Fruit fly (Drosophila melanogaster): Measurements from ENCODE around the gene dan.

dan gene

dm6 chr3R:25232271-25232989 lies 48.2 kb downstream of the dan start, which contains the start of gene Cad96Cb (continued):
- TF ChIP-seq tap (tag; optimal IDR thresholded peaks at IDR 0.05), result no peak
- peak; percentile 78 for TF ChIP-seq Six4 (GFP tag; optimal IDR thresholded peaks at IDR 0.05)
- TF ChIP-seq CG13296 (GFP tag; optimal IDR thresholded peaks at IDR 0.05), result peak; percentile 67
- TF ChIP-seq fd64A (GFP tag; optimal IDR thresholded peaks at IDR 0.05), result peak; percentile 36
- TF ChIP-seq ssp (GFP tag; IDR thresholded peaks at IDR 0.05), result peak; percentile 41
- TF ChIP-seq CG18764 (GFP tag; optimal IDR thresholded peaks at IDR 0.05), result peak; percentile 76
- no peak for TF ChIP-seq Deaf1 (tag; optimal IDR thresholded peaks at IDR 0.05)
- peak; percentile 64 for TF ChIP-seq tgo (GFP tag; IDR thresholded peaks at IDR 0.05)
- TF ChIP-seq Myb (GFP tag; optimal IDR thresholded peaks at IDR 0.05), result peak; percentile 54
- TF ChIP-seq Fer3 (tag; optimal IDR thresholded peaks at IDR 0.05), result peak; percentile 53
- TF ChIP-seq CG12155 (GFP tag; optimal IDR thresholded peaks at IDR 0.05), result peak; percentile 64
- TF ChIP-seq Gug (GFP tag; IDR thresholded peaks at IDR 0.05), result peak; percentile 36; the same call in 2 of the 4 replicates
- peak; percentile 80 for TF ChIP-seq Atf3 (GFP tag; optimal IDR thresholded peaks at IDR 0.05)
- TF ChIP-seq CG18262 (tag; optimal IDR thresholded peaks at IDR 0.05), result peak; percentile 95
- TF ChIP-seq Optix (GFP tag; IDR thresholded peaks at IDR 0.05), result no peak
- TF ChIP-seq hb (GFP tag; IDR thresholded peaks at IDR 0.05; ENCODE audit: partially characterized antibody), result no peak
- peak; percentile 76 for TF ChIP-seq CG8359 (GFP tag; optimal IDR thresholded peaks at IDR 0.05; ENCODE audit: borderline replicate concordance)

dm6 chr3R:25235362-25235761 lies 51.2 kb downstream of the dan start, which contains the start of gene Sil1:
TSS of gene Sil1 (minus strand) at chr3R:25235529.
- TF ChIP-seq BEAF-32 (GFP tag; optimal IDR thresholded peaks at IDR 0.05), result peak; percentile 40
- no peak for TF ChIP-seq Hr51 (GFP tag; optimal IDR thresholded peaks at IDR 0.05)
- no peak for TF ChIP-seq abd-A (tag; optimal IDR thresholded peaks at IDR 0.05)
- no peak for TF ChIP-seq CG1832 (GFP tag; optimal IDR thresholded peaks at IDR 0.05)
- TF ChIP-seq Asciz (GFP tag; optimal IDR thresholded peaks at IDR 0.05), result no peak
- TF ChIP-seq psq (GFP tag; optimal IDR thresholded peaks at IDR 0.05), result no peak
- no peak for TF ChIP-seq bcd (GFP tag; optimal IDR thresholded peaks at IDR 0.05)
- TF ChIP-seq PHDP (tag; optimal IDR thresholded peaks at IDR 0.05), result no peak
- TF ChIP-seq Lpt (GFP tag; optimal IDR thresholded peaks at IDR 0.05), result no peak
- TF ChIP-seq CG6654 (GFP tag; optimal IDR thresholded peaks at IDR 0.05), result no peak
- no peak for TF ChIP-seq Dbx (GFP tag; IDR thresholded peaks at IDR 0.05)
- no peak for TF ChIP-seq vvl (GFP tag; IDR thresholded peaks at IDR 0.05)
- TF ChIP-seq CG15514 (GFP tag; optimal IDR thresholded peaks at IDR 0.05), result peak; percentile 99
- peak; percentile 33; the same call in 1 of the 2 replicates for TF ChIP-seq amos (GFP tag; IDR thresholded peaks at IDR 0.05; ENCODE audit: partially characterized antibody)
- TF ChIP-seq Dref (GFP tag; IDR thresholded peaks at IDR 0.05), result peak; percentile 22; the same call in 1 of the 2 replicates
- TF ChIP-seq CG4617 (GFP tag; optimal IDR thresholded peaks at IDR 0.05; ENCODE audit: borderline replicate concordance), result peak; percentile 33
- TF ChIP-seq gem (tag; optimal IDR thresholded peaks at IDR 0.05), result no peak
- TF ChIP-seq bbx (GFP tag; IDR thresholded peaks at IDR 0.05; ENCODE audit: partially characterized antibody), result peak; percentile 27; the same call in 1 of the 2 replicates
- no peak for TF ChIP-seq NfI (GFP tag; optimal IDR thresholded peaks at IDR 0.05)
- TF ChIP-seq CG2116 (GFP tag; optimal IDR thresholded peaks at IDR 0.05), result peak; percentile 26
- peak; percentile 22 for TF ChIP-seq CG14710 (tag; optimal IDR thresholded peaks at IDR 0.05)
- TF ChIP-seq CG1603 (tag; optimal IDR thresholded peaks at IDR 0.05), result peak; percentile 67
- TF ChIP-seq fd3F (GFP tag; optimal IDR thresholded peaks at IDR 0.05), result no peak
- no peak for TF ChIP-seq CG8924 (tag; optimal IDR thresholded peaks at IDR 0.05)
- TF ChIP-seq CG9609 (GFP tag; optimal IDR thresholded peaks at IDR 0.05), result no peak
- TF ChIP-seq onecut (GFP tag; IDR thresholded peaks at IDR 0.05), result no peak
- peak; percentile 49 for TF ChIP-seq stwl (tag; optimal IDR thresholded peaks at IDR 0.05)
- no peak for TF ChIP-seq fd96Cb (tag; optimal IDR thresholded peaks at IDR 0.05)
- no peak for TF ChIP-seq ase (GFP tag; IDR thresholded peaks at IDR 0.05)
- peak; percentile 27 for TF ChIP-seq Med (GFP tag)
- peak; percentile 9; the same call in 1 of the 2 replicates for TF ChIP-seq CG13287 (GFP tag; IDR thresholded peaks at IDR 0.05; ENCODE audit: partially characterized antibody)

Measured in whole organism, embryonic.